Fruit fly (Drosophila melanogaster) whole organism, pupa: Measurements from ENCODE around the gene CG7016.

Experiments used
- CG12605 ChIP-seq: fragments of 200-800 bp; sonication (Bioruptor generic); IDR thresholded peaks from 2 replicates; pipeline ENCODE4 v1.3.6; 2022; ENCODE audit warnings: missing biosample characterization, missing genetic modification characterization
- CG14655 ChIP-seq: fragments of 200-800 bp; sonication (Bioruptor generic); optimal IDR thresholded peaks from 3 replicates; lab custom pipeline; 2017; ENCODE audit warnings: mild to moderate bottlenecking, missing biosample characterization, missing genetic modification reagents, missing genetic modification characterization
- CG9948 ChIP-seq: fragments of 200-800 bp; sonication (Bioruptor generic); optimal IDR thresholded peaks from 2 replicates; lab custom pipeline; 2018; ENCODE audit warnings: missing biosample characterization, mild to moderate bottlenecking, missing genetic modification characterization, moderate library complexity
- EcR ChIP-seq: fragments of 200-800 bp; sonication (Bioruptor generic); optimal IDR thresholded peaks from 3 replicates; lab custom pipeline; 2019; ENCODE audit warnings: missing biosample characterization, missing genetic modification characterization, mild to moderate bottlenecking, moderate library complexity, missing genetic modification reagents
- Pif1B ChIP-seq: fragments of 200-800 bp; sonication (Bioruptor generic); optimal IDR thresholded peaks from 3 replicates; lab custom pipeline; 2016; ENCODE audit warnings: missing biosample characterization, missing genetic modification characterization

DNA sequence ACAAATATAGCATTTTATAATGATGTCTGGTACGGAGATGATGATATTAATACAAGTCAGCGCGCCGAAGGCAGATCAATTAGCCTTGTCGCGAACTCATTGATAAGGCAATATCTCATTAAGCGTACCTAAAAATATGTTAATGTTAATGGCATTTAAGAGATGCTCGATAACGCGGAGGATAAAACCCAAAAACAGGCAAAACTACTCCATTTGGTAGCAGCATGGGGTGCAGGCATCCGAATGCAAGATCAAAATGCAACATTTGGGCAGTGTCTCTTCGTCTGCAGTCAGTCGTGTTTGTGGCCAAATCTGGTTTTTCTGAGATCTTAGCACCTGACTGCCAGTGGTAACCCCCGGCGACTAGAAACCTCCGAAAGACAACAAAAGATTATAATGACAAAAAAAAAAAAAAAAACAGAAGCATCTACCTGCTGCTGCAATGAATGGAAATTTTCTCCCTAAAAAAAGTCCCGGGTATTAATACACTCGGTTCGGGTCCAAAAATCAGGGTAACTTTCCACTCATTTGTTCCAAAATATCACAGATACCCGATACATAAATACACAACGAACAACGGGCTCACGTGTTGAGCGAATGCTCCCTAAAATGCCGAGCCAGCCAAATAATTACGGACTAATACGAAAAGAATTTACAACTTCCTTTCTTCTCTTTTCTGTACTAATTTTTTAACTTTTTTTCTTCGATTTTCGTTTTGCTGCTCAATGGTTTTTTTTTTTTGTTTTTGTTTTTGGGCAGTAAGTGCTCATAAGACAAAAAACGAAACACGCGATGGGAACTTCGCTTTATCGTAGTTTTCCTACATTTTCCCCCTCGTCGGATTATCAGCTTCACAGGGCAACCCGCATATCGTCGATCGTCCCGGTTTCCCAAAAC lies 16.5 kb upstream of the CG7016 start:
- TF ChIP-seq Pif1B (GFP tag; lab: Kevin White, UChicago) (no peak), EcR (GFP tag; lab: Kevin White, UChicago) (no peak), CG14655 (no peak), CG12605 (GFP tag; lab: Robert Waterston, UW) (no peak), CG9948 (no peak)
